Fruit fly (Drosophila melanogaster) whole organism, embryonic: Measurements from ENCODE around the gene pigs.

Experiments used
- BEAF-32 ChIP-seq: fragments of 200-800 bp; sonication (Bioruptor generic); optimal IDR thresholded peaks from 3 replicates; lab custom pipeline; 2017; ENCODE audit warnings: missing biosample characterization, missing genetic modification characterization, mild to moderate bottlenecking, moderate library complexity, missing genetic modification reagents
- CG10147 ChIP-seq: fragments of 200-800 bp; sonication (Bioruptor generic); optimal IDR thresholded peaks from 2 replicates; lab custom pipeline; 2019; ENCODE audit warnings: missing biosample characterization, mild to moderate bottlenecking, missing genetic modification characterization, moderate library complexity
- CG1024 ChIP-seq: fragments of 200-800 bp; sonication (Bioruptor generic); IDR thresholded peaks from 2 replicates; pipeline ENCODE4 v1.3.6; 2022; ENCODE audit warnings: missing biosample characterization, missing genetic modification characterization
- CG10267 ChIP-seq: fragments of 200-800 bp; sonication (Bioruptor generic); optimal IDR thresholded peaks from 2 replicates; lab custom pipeline; 2018; ENCODE audit warnings: missing biosample characterization, mild to moderate bottlenecking, missing genetic modification characterization, moderate library complexity
- CG13894 ChIP-seq: fragments of 200-800 bp; sonication (Bioruptor generic); optimal IDR thresholded peaks from 3 replicates; lab custom pipeline; 2018; ENCODE audit warnings: missing biosample characterization, mild to moderate bottlenecking, missing genetic modification characterization, moderate library complexity
- CG15696 ChIP-seq: fragments of 200-800 bp; sonication (Bioruptor generic); optimal IDR thresholded peaks from 2 replicates; lab custom pipeline; 2019; ENCODE audit warnings: missing biosample characterization, mild to moderate bottlenecking, missing genetic modification characterization, moderate library complexity
- CG1602 ChIP-seq: fragments of 200-800 bp; sonication (Bioruptor generic); optimal IDR thresholded peaks from 3 replicates; lab custom pipeline; 2016; ENCODE audit warnings: missing biosample characterization, missing genetic modification characterization
- CG17328 ChIP-seq: fragments of 200-800 bp; sonication (Bioruptor generic); IDR thresholded peaks from 2 replicates; pipeline ENCODE4 v1.3.6; 2022; ENCODE audit warnings: missing biosample characterization, missing genetic modification characterization
- CG17359 ChIP-seq: fragments of 200-800 bp; sonication (Bioruptor generic); optimal IDR thresholded peaks from 3 replicates; lab custom pipeline; 2018; ENCODE audit warnings: missing biosample characterization, mild to moderate bottlenecking, missing genetic modification characterization, moderate library complexity
- CG18011 ChIP-seq: fragments of 200-800 bp; sonication (Bioruptor generic); optimal IDR thresholded peaks from 2 replicates; lab custom pipeline; 2017; ENCODE audit warnings: missing biosample characterization, missing genetic modification characterization, mild to moderate bottlenecking, moderate library complexity, missing genotype
- CG31388 ChIP-seq: fragments of 200-800 bp; sonication (Bioruptor generic); optimal IDR thresholded peaks from 2 replicates; lab custom pipeline; 2016; ENCODE audit warnings: missing biosample characterization, missing genetic modification characterization
- CG4328 ChIP-seq: fragments of 200-800 bp; sonication (Bioruptor generic); optimal IDR thresholded peaks from 3 replicates; lab custom pipeline; 2017; ENCODE audit warnings: missing biosample characterization, missing genetic modification reagents, missing genetic modification characterization
- CG6254 ChIP-seq: fragments of 200-800 bp; sonication (Bioruptor generic); optimal IDR thresholded peaks from 3 replicates; lab custom pipeline; 2017; ENCODE audit warnings: mild to moderate bottlenecking, missing biosample characterization, missing genetic modification reagents, missing genetic modification characterization
- CG7357 ChIP-seq: fragments of 200-800 bp; sonication (Bioruptor generic); IDR thresholded peaks from 3 replicates; pipeline ENCODE4 v1.3.6; 2022; ENCODE audit warnings: missing biosample characterization, missing genetic modification characterization
- CG7786 ChIP-seq: fragments of 200-800 bp; sonication (Bioruptor generic); optimal IDR thresholded peaks from 2 replicates; lab custom pipeline; 2016; ENCODE audit warnings: missing biosample characterization, missing genetic modification characterization
- CG7987 ChIP-seq: fragments of 200-800 bp; sonication (Bioruptor generic); optimal IDR thresholded peaks from 2 replicates; lab custom pipeline; 2018; ENCODE audit warnings: missing biosample characterization, mild to moderate bottlenecking, missing genetic modification characterization, moderate library complexity
- CG9817 ChIP-seq: fragments of 200-800 bp; sonication (Bioruptor generic); optimal IDR thresholded peaks from 2 replicates; lab custom pipeline; 2018; ENCODE audit warnings: missing biosample characterization, mild to moderate bottlenecking, missing genetic modification characterization, moderate library complexity
- Dip2 ChIP-seq: fragments of 200-800 bp; sonication (Bioruptor generic); IDR thresholded peaks from 2 replicates; pipeline ENCODE4 v1.3.6; 2022; ENCODE audit warnings: missing biosample characterization, missing genetic modification characterization
- Dref ChIP-seq: fragments of 200-800 bp; sonication (Bioruptor generic); IDR thresholded peaks from 2 replicates; pipeline ENCODE4 v1.3.6; 2022; ENCODE audit warnings: missing biosample characterization, missing genetic modification characterization
- Ets65A ChIP-seq: fragments of 200-800 bp; sonication (Bioruptor generic); peaks from one replicate; lab custom pipeline; 2016; ENCODE audit warnings: missing biosample characterization, missing genetic modification characterization
- Ets97D ChIP-seq: fragments of 200-800 bp; sonication (Bioruptor generic); optimal IDR thresholded peaks from 3 replicates; lab custom pipeline; 2016; ENCODE audit warnings: missing biosample characterization, missing genetic modification characterization
- H2.0 ChIP-seq: fragments of 200-800 bp; sonication (Bioruptor generic); IDR thresholded peaks from 2 replicates; pipeline ENCODE4 v1.3.6; 2022; ENCODE audit warnings: missing biosample characterization, missing genetic modification characterization
- Hr39 ChIP-seq: fragments of >200 bp; optimal IDR thresholded peaks from 2 replicates; lab custom pipeline; 2017
- Hr78 ChIP-seq, 2 experiments: fragments of 200-800 bp in 1 of 2; fragments of >200 bp in 1 of 2; sonication (Bioruptor generic) in 1 of 2; optimal IDR thresholded peaks; 2 replicates each; lab custom pipeline; 2017 to 2019; ENCODE audit warnings: missing biosample characterization in 2 of 2, missing genetic modification characterization in 2 of 2, mild to moderate bottlenecking in 1 of 2, moderate library complexity in 1 of 2
- Lim3 ChIP-seq: fragments of 200-800 bp; sonication (Bioruptor generic); IDR thresholded peaks from 2 replicates; pipeline ENCODE4 v1.3.6; 2022; ENCODE audit warnings: missing biosample characterization, missing genetic modification characterization
- Side ChIP-seq: fragments of 200-800 bp; sonication (Bioruptor generic); optimal IDR thresholded peaks from 2 replicates; lab custom pipeline; 2016; ENCODE audit warnings: missing biosample characterization, missing genetic modification characterization
- Six4 ChIP-seq: fragments of 200-800 bp; sonication (Bioruptor generic); optimal IDR thresholded peaks from 2 replicates; lab custom pipeline; 2016; ENCODE audit warnings: missing biosample characterization, missing genetic modification characterization
- Sox102F ChIP-seq: fragments of 200-800 bp; sonication (Bioruptor generic); optimal IDR thresholded peaks from 2 replicates; lab custom pipeline; 2018; ENCODE audit warnings: missing biosample characterization, mild to moderate bottlenecking, missing genetic modification characterization, moderate library complexity
- Ssrp ChIP-seq: fragments of 200-800 bp; sonication (Bioruptor generic); optimal IDR thresholded peaks from 2 replicates; lab custom pipeline; 2018; ENCODE audit warnings: missing biosample characterization, mild to moderate bottlenecking, missing genetic modification characterization, moderate library complexity
- YL-1 ChIP-seq: fragments of 200-800 bp; sonication (Bioruptor generic); optimal IDR thresholded peaks from 3 replicates; lab custom pipeline; 2017; ENCODE audit warnings: missing biosample characterization, mild to moderate bottlenecking, missing genetic modification characterization
- al ChIP-seq: fragments of 200-800 bp; sonication (Bioruptor generic); IDR thresholded peaks from 2 replicates; pipeline ENCODE4 v1.3.6; 2022; ENCODE audit warnings: missing biosample characterization, missing genetic modification characterization
- az2 ChIP-seq: fragments of 200-800 bp; sonication (Bioruptor generic); optimal IDR thresholded peaks from 3 replicates; lab custom pipeline; 2016; ENCODE audit warnings: missing biosample characterization, missing genetic modification characterization
- bab2 ChIP-seq: fragments of 200-800 bp; sonication (Bioruptor generic); optimal IDR thresholded peaks from 2 replicates; lab custom pipeline; 2016; ENCODE audit warnings: missing biosample characterization, missing genetic modification characterization
- crc ChIP-seq: fragments of 200-800 bp; sonication (Bioruptor generic); optimal IDR thresholded peaks from 2 replicates; lab custom pipeline; 2016; ENCODE audit warnings: missing biosample characterization, missing genetic modification characterization
- crp ChIP-seq, 2 experiments: fragments of 200-800 bp; sonication (Bioruptor generic); optimal IDR thresholded peaks; 2 replicates in 1 of 2; 3 replicates in 1 of 2; lab custom pipeline; 2017; ENCODE audit warnings: missing biosample characterization in 2 of 2, missing genetic modification characterization in 2 of 2, mild to moderate bottlenecking in 1 of 2, moderate library complexity in 1 of 2
- disco-r ChIP-seq: fragments of 200-800 bp; sonication (Bioruptor generic); optimal IDR thresholded peaks from 2 replicates; lab custom pipeline; 2016; ENCODE audit warnings: missing biosample characterization, missing genetic modification characterization
- dmrt99B ChIP-seq: fragments of 200-800 bp; sonication (Bioruptor generic); optimal IDR thresholded peaks from 2 replicates; lab custom pipeline; 2018; ENCODE audit warnings: missing biosample characterization, mild to moderate bottlenecking, missing genetic modification characterization, moderate library complexity
- grau ChIP-seq: fragments of 200-800 bp; optimal IDR thresholded peaks from 3 replicates; lab custom pipeline; 2019; ENCODE audit warnings: missing biosample characterization, mild to moderate bottlenecking, missing genetic modification characterization, moderate library complexity
- hkb ChIP-seq, 2 experiments: fragments of 200-800 bp in 1 of 2; fragments of >200 bp in 1 of 2; sonication (Bioruptor generic) in 1 of 2; IDR thresholded peaks in 1 of 2; optimal IDR thresholded peaks in 1 of 2; 2 replicates each; pipeline versions ENCODE4 v1.3.6 to Lab custom; 2017 to 2022; ENCODE audit warnings: missing biosample characterization in 1 of 2, missing genetic modification characterization in 1 of 2
- ken ChIP-seq: fragments of 200-800 bp; sonication (Bioruptor generic); IDR thresholded peaks from 3 replicates; pipeline ENCODE4 v1.3.6; 2022; ENCODE audit warnings: missing biosample characterization, missing genetic modification characterization
- nau ChIP-seq: fragments of 200-800 bp; sonication (Bioruptor generic); optimal IDR thresholded peaks from 3 replicates; lab custom pipeline; 2017; ENCODE audit warnings: missing biosample characterization, mild to moderate bottlenecking, missing genetic modification characterization, missing genetic modification reagents
- otp ChIP-seq: fragments of 200-800 bp; sonication (Bioruptor generic); IDR thresholded peaks from 3 replicates; pipeline ENCODE4, ENCODE4 v1.3.6; 2022; ENCODE audit warnings: missing biosample characterization, missing genetic modification characterization
- phol ChIP-seq: fragments of 200-800 bp; sonication (Bioruptor generic); optimal IDR thresholded peaks from 3 replicates; lab custom pipeline; 2018; ENCODE audit warnings: missing biosample characterization, mild to moderate bottlenecking, missing genetic modification characterization, moderate library complexity
- pros ChIP-seq: fragments of 200-800 bp; sonication (Bioruptor generic); optimal IDR thresholded peaks from 3 replicates; lab custom pipeline; 2019; ENCODE audit warnings: missing biosample characterization, mild to moderate bottlenecking, missing genetic modification characterization, moderate library complexity
- ranshi ChIP-seq: fragments of 200-800 bp; sonication (Bioruptor generic); IDR thresholded peaks from 2 replicates; pipeline ENCODE4 v1.3.6; 2022; ENCODE audit warnings: missing biosample characterization, missing genetic modification characterization
- sim ChIP-seq: fragments of 200-800 bp; sonication (Bioruptor generic); IDR thresholded peaks from 2 replicates; pipeline ENCODE4 v1.3.6; 2022; ENCODE audit warnings: missing biosample characterization, missing genetic modification characterization
- tna ChIP-seq: fragments of 200-800 bp; sonication (Bioruptor generic); IDR thresholded peaks from 2 replicates; pipeline ENCODE4 v1.3.6; 2022; ENCODE audit warnings: missing biosample characterization, missing genetic modification characterization; ENCODE audit not compliant: partially characterized antibody
- wdn ChIP-seq: fragments of 200-800 bp; sonication (Bioruptor generic); IDR thresholded peaks from 2 replicates; pipeline ENCODE4 v1.3.6; 2022; ENCODE audit warnings: missing biosample characterization, missing genetic modification characterization
- wek ChIP-seq: fragments of 200-800 bp; sonication (Bioruptor generic); optimal IDR thresholded peaks from 3 replicates; lab custom pipeline; 2018; ENCODE audit warnings: missing biosample characterization, mild to moderate bottlenecking, missing genetic modification characterization, moderate library complexity
- zen ChIP-seq: fragments of 200-800 bp; sonication (Bioruptor generic); optimal IDR thresholded peaks from 3 replicates; lab custom pipeline; 2018; ENCODE audit warnings: missing biosample characterization, mild to moderate bottlenecking, missing genetic modification characterization, moderate library complexity
- zfh1 ChIP-seq: fragments of 200-800 bp; sonication (Bioruptor generic); IDR thresholded peaks from 3 replicates; pipeline ENCODE4 v1.3.6; 2022; ENCODE audit warnings: missing biosample characterization, missing genetic modification characterization

The pigs gene

dm6 chrX:6694979-6695388, 95.1 kb downstream of the pigs start, which contains the start of gene CG14442 (continued):
- TF ChIP-seq ranshi (GFP tag; lab: Robert Waterston, UW) (no peak), YL-1 (no peak), BEAF-32 (peak; percentile 94), CG4328 (GFP tag; lab: Kevin White, UChicago) (no peak), Ssrp (tag; lab: Kevin White, UChicago) (peak; percentile 7), CG9817 (tag; lab: Kevin White, UChicago) (peak; percentile 31), CG18011 (GFP tag; lab: Kevin White, UChicago) (peak; percentile 9), CG13894 (tag; lab: Kevin White, UChicago) (peak; percentile 66), CG1602 (GFP tag; lab: Kevin White, UChicago) (peak; percentile 22), CG7987 (no peak), CG10267 (tag; lab: Kevin White, UChicago) (peak; percentile 33), CG1024 (GFP tag; lab: Robert Waterston, UW) (no peak), Ets65A (GFP tag; lab: Kevin White, UChicago) (peak; percentile 76), wdn (no peak), CG6254 (GFP tag; lab: Kevin White, UChicago) (no peak), CG7786 (GFP tag; lab: Kevin White, UChicago) (no peak), Lim3 (GFP tag; lab: Robert Waterston, UW) (no peak), Sox102F (no peak), CG17359 (tag; lab: Kevin White, UChicago) (no peak), CG7357 (GFP tag; lab: Robert Waterston, UW) (no peak), phol (tag; lab: Kevin White, UChicago) (peak; percentile 59), al (GFP tag; lab: Robert Waterston, UW) (0 out of 2 replicates have a peak, but pooled peaks have one; percentile 13), pros (GFP tag; lab: Kevin White, UChicago) (no peak), Six4 (GFP tag; lab: Kevin White, UChicago) (no peak), Hr39 (lab: Kevin White, UChicago) (no peak), tna (GFP tag; lab: Robert Waterston, UW) (peak; percentile 84), crc (GFP tag; lab: Kevin White, UChicago) (peak; percentile 4), nau (GFP tag; lab: Kevin White, UChicago) (no peak), sim (GFP tag; lab: Robert Waterston, UW) (no peak), H2.0 (GFP tag; lab: Robert Waterston, UW) (no peak), ken (GFP tag; lab: Robert Waterston, UW) (no peak), zen (tag; lab: Kevin White, UChicago) (no peak), Dip2 (GFP tag; lab: Robert Waterston, UW) (no peak), Hr78 (GFP tag; optimal IDR thresholded peaks at IDR 0.05; lab: Kevin White, UChicago) (no peak), wek (GFP tag; lab: Kevin White, UChicago) (no peak), otp (GFP tag; lab: Robert Waterston, UW) (no peak), CG15696 (no peak), crp (GFP tag; optimal IDR thresholded peaks at IDR 0.05; lab: Kevin White, UChicago) (peak in 1 of 2 experiments; percentile 21), dmrt99B (tag; lab: Kevin White, UChicago) (no peak), zfh1 (peak; percentile 49; the same call in 1 of the 3 replicates), grau (peak; percentile 55), Side (GFP tag; lab: Kevin White, UChicago) (peak; percentile 22), Dref (GFP tag; lab: Robert Waterston, UW) (peak; percentile 83), CG17328 (no peak), az2 (GFP tag; lab: Kevin White, UChicago) (no peak), CG31388 (GFP tag; lab: Kevin White, UChicago) (no peak), CG10147 (GFP tag; lab: Kevin White, UChicago) (peak; percentile 2), disco-r (no peak), hkb (optimal IDR thresholded peaks at IDR 0.05; lab: Kevin White, UChicago) (no peak), hkb (GFP tag; IDR thresholded peaks at IDR 0.05; lab: Robert Waterston, UW) (no peak), Ets97D (GFP tag; lab: Kevin White, UChicago) (peak; percentile 68), bab2 (GFP tag; lab: Kevin White, UChicago) (peak; percentile 9)
